Worm (Caenorhabditis elegans) whole organism, dauer: ENCODE measurements around the gene T21C9.11.

Source experiments
- unc-62 ChIP-seq: sonication (generic microtip); optimal IDR thresholded peaks from 2 replicates; lab custom pipeline; 2017; ENCODE audit warnings: missing biosample characterization, missing genetic modification reagents, missing genetic modification characterization

Gene T21C9.11

ce11 chrV:10594810-10595209, at the start of gene T21C9.11:
Gene T21C9.11, minus strand, starts transcription at chrV:10594910.
- TF ChIP-seq unc-62 (GFP tag; lab: Kevin White, UChicago) = no peak

DNA sequence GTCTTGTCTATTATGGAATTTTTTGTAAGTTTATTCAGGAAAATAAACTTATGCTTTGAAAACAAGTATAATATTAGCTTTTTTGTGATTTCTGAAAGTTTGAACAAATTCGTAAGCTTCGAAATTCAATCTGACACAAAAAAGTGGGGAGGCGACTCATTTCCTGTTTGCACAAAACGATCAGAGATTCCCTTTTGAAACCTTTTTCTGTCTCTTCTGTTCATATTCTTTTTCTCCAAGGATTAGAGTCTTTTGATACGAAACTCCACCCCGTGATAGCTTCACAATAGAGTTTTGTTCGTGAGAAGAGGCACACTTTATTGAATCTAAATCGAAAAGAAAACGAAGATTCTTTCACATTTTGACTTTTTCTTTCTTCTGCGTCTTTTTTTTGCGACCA, 46.3 kb upstream of the T21C9.11 start:
- no peak for TF ChIP-seq unc-62 (GFP tag; lab: Kevin White, UChicago)

- no peak for TF ChIP-seq unc-62 (GFP tag; lab: Kevin White, UChicago)
Observed at ce11 chrV:10635722-10636121, 41.0 kb upstream of the T21C9.11 start, which contains the start of gene kvs-2. Gene kvs-2, plus strand, starts transcription at chrV:10636022.

ce11 chrV:10632758-10633157, 38.0 kb upstream of the T21C9.11 start, which contains the start of gene mab-23:
Gene mab-23, plus strand, starts transcription at chrV:10633058.
- no peak for TF ChIP-seq unc-62 (GFP tag; lab: Kevin White, UChicago)

DNA sequence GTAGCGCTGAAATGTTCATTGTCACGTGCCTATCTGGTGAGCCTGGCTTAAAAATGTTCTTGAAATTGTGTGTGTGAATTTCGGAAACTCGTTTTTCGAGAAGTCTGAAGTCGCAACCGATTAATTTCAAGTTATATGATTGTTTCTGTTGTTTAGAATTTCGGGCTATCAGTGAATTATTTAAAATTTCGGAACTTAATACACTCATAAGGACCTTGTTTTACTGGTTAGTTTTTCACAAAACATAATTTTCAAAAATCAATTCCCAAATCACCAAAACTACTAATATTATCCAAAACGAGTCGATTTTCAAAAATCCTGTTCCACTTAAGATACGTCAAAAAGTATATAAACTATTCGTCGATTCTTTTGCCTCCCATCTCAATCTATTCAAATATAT, 35.8 kb upstream of the T21C9.11 start:
- no peak for TF ChIP-seq unc-62 (GFP tag; lab: Kevin White, UChicago)

DNA sequence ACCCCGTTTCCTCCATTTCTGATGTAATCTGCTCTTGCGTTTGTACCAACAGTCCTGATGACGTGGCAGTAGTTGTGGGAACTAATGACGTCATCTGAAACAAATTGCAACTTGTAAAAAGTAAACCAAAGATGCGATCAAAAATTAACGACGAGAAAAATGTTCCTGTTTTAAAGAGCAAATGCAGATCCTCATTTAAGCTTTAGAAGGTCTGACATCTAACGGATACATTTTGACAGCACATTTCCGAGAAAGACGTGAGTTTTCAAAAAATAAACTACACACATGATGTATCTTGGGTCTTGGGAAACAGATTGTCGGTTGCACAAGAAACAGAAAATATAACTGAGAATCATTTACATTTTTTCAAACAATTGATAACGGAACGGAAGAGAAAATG, 20.8 kb upstream of the T21C9.11 start, which contains the start of gene H09F14.1:
TSS of gene H09F14.1 (minus strand) at position 101 of the 400 bp plus-strand sequence.
- no peak for TF ChIP-seq unc-62 (GFP tag; lab: Kevin White, UChicago)

DNA sequence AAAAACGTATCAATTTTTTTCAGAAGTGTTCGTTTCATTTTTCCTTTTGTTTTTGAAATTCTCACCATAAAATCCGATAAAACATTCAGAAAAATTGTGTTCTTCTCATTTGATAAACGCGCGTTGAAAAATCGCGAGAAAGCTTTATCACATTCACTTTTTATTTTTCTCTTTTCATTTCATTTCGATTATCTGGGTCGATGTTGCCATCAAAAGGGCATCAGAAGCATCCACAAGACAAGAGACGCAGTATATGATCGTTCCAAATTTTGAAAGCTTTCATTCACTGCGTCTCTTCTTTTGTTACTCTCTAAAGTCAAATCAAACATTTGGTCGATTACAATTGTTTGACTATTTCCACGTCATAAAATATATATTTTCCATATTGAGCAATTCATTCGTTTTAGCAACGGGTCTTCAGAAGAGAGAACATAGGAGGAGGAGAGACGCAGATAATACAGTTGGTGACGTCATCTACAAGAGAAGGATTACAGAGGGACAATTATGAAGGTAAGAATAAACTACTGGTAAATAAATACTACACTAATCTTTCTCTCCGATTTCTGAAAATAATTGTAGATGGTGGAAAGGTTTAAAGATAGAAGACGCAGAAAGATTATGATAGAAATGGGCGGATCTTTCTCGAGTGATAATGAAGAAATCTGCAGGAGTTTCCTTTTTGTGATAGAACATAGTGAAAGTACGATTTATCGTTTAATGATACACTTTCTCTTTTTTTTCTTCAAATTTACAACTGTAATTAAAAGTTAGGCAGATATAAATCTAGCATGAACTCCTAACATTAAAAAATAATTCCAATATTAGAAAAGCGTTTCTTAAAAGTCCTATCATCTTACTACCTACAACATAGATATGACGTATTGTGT, 7.6 kb upstream of the T21C9.11 start, which contains the start of gene H27A22.1:
TSS of gene H27A22.1 (plus strand) at position 505 of the 887 bp plus-strand sequence.
- TF ChIP-seq unc-62 (GFP tag; lab: Kevin White, UChicago) = no peak

- TF ChIP-seq unc-62 (GFP tag; lab: Kevin White, UChicago) = no peak
Observed at ce11 chrV:10598670-10599154, 4.0 kb upstream of the T21C9.11 start, which contains the start of gene scpl-4. Gene scpl-4, plus strand, starts transcription at chrV:10599104.

DNA sequence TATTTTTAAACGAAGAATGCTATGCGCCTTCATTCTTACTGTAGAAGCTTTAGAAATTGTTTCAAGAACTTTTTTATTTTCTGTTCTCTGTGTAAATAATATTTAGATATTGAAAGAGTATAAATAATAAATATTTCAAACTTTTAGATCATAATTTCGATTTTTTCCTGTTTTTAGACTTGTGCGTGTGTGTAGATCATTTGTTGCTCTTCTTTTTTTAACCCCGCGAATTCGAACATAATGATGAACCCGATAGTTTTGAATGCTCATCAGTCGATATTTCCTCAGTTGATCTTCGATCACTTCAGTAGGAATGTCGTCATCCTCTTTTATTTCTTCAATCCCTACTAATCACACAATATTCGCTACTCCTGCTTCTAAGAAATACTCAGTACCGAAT, 2.5 kb upstream of the T21C9.11 start, which contains the start of gene T21C9.13:
TSS of gene T21C9.13 (plus strand) at position 33 of the 400 bp plus-strand sequence.
- TF ChIP-seq unc-62 (GFP tag; lab: Kevin White, UChicago) = no peak

DNA sequence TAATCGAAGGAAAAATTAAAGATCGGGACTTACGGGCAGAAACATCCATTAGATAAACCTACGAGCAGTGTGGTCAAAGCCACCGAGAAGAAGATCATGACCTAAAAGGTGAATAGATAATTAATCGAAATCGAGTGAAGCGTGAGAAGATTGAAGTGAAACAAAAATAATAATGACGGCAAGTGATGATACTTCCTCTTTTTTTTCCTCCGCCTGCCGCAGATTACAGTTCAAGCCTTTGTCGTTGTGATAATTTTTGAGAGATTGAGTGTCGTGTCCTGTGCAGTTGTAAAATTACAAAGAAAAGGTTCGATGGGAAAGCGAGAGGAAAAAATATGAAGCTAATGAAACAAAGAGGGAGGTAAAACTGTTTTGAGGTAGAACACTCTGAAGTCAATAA, 2.2 kb downstream of the T21C9.11 start, which contains the start of gene T21C9.9:
TSS of gene T21C9.9 (minus strand) at position 101 of the 400 bp plus-strand sequence.
- TF ChIP-seq unc-62 (GFP tag; lab: Kevin White, UChicago) = no peak

ce11 chrV:10589774-10590528, 4.8 kb downstream of the T21C9.11 start, which contains the start of gene ttr-23:
Gene ttr-23, minus strand, starts transcription at chrV:10589860.
- TF ChIP-seq unc-62 (GFP tag; lab: Kevin White, UChicago) = no peak

DNA sequence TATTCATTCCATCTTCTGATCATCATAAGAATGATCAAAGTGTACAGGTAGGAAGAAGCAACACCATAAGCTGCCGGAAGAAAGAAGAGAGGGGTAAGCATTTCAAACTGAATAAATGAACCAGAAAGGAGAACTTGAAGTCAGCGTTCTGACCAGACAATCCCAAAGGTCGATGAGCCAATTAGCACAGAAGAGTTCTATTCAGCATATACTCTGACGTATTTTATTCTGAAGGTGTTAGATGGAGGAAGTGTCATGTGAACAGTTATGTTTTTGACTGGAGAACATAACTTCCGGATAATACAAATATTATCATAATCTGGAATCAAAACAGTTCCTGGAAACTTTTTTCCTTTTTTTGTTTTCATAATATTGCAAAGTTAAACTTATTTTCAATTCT, 6.0 kb downstream of the T21C9.11 start, which contains the start of gene srg-32:
TSS of gene srg-32 (minus strand) at position 101 of the 400 bp plus-strand sequence.
- no peak for TF ChIP-seq unc-62 (GFP tag; lab: Kevin White, UChicago)

DNA sequence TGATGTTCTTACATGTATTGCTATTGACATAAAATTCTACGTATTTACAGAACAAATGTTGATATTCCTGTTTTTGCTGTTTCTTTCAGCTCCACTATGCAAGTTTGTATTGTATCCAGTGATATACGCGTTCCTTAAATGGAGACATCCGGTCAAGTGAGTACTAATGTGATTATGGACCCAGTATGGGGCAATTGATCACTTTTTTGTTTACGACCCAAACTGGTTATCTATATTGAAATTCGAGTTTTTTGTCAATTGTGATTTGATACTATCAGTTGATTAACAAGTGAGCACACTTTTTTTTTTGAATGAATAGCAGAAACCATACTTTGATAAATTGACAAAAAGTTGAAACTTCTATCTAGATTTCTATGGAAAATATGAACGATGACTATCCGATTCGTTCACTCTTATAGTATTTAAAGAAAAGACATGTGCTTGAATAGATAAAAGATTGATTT, 12.8 kb downstream of the T21C9.11 start, which contains the start of gene T21C9.6:
TSS of gene T21C9.6 (plus strand) at position 51 of the 464 bp plus-strand sequence.
- TF ChIP-seq unc-62 (GFP tag; lab: Kevin White, UChicago) = no peak

DNA sequence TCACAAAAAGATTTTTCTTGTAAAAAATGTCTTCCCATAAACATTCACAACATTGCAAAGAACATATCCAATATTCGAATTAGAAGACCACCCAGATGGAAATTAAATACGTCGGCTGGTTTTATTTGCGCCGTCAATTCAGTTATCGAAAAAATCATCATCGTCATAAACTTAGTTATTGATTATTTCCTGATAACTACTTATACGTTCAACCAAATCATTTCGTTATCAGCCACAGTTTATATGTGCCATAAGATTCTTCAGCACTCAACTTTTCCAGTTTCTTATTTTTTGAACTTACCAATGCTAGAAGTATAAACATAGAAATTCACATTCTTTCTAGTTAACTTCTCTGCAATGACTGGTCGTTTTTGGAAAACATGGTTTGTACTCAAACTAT, 14.1 kb downstream of the T21C9.11 start:
- TF ChIP-seq unc-62 (GFP tag; lab: Kevin White, UChicago) = no peak

DNA sequence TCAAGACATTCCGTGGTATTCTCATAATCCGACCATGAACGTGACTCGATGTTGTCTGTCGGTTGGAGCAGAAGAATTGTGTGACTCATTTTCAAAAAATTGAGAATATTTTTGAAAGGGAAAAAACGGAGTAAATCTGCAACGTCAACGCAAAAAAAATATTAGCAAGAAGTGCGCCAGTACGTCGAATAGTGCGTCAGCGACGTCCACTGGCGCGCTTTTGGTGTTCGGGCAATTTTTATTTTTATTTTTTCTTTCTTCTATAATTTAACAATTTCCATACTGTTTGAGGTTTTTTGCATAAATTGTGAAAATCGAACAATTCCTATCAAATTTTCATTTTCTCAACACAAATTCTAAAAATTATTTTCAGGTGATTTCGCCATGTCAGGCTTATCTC, 15.8 kb downstream of the T21C9.11 start, which contains the start of the genes erh-1 and lpd-9:
TSS of gene erh-1 (minus strand) at position 204 of the 400 bp plus-strand sequence.
TSS of gene lpd-9 (plus strand) at position 368 of the 400 bp plus-strand sequence.
- no peak for TF ChIP-seq unc-62 (GFP tag; lab: Kevin White, UChicago)
